Worm (Caenorhabditis elegans): ENCODE results near the gene C43G2.3.

- TF ChIP-seq tbx-2 (tag; optimal IDR thresholded peaks at IDR 0.05) (no peak), ceh-82 (tag; optimal IDR thresholded peaks at IDR 0.05) (no peak), egl-5 (tag; optimal IDR thresholded peaks at IDR 0.05) (no peak), snpc-4 (tag; optimal IDR thresholded peaks at IDR 0.05) (no peak), mml-1 (tag; optimal IDR thresholded peaks at IDR 0.05) (no peak), ama-1 (optimal IDR thresholded peaks at IDR 0.05) (no peak), egl-27 (tag; optimal IDR thresholded peaks at IDR 0.05) (no peak), unc-62 (GFP tag; optimal IDR thresholded peaks at IDR 0.05) (no peak), ceh-9 (tag; optimal IDR thresholded peaks at IDR 0.05) (no peak)
Observed at ce11 chrIV:6541435-6541834, 36.6 kb upstream of the C43G2.3 start, which contains the start of gene C01G5.25.

Measured in whole organism, L3 larva.